Worm (Caenorhabditis elegans) whole organism, young adult: ENCODE data around the gene srr-8.

Source experiments
- B0336.3 ChIP-seq: fragments of 200-800 bp; sonication (Bioruptor generic); IDR thresholded peaks from 2 replicates; pipeline ENCODE4 v1.3.6; 2022; ENCODE audit warnings: missing genetic modification characterization, missing compliant biosample characterization
- F22D6.2 ChIP-seq: sonication (generic microtip); optimal IDR thresholded peaks from 2 replicates; lab custom pipeline; 2016; ENCODE audit warnings: mild to moderate bottlenecking, missing genetic modification characterization, missing compliant biosample characterization
- F23B12.7 ChIP-seq: sonication (generic microtip); optimal IDR thresholded peaks from 2 replicates; lab custom pipeline; 2017; ENCODE audit warnings: missing genetic modification characterization, mild to moderate bottlenecking, missing compliant biosample characterization, antibody characterized with exemption, moderate library complexity; ENCODE audit not compliant: insufficient read depth
- F37B4.10 ChIP-seq: fragments of 200-800 bp; sonication (Bioruptor generic); IDR thresholded peaks from 2 replicates; pipeline ENCODE4 v1.3.6; 2022; ENCODE audit warnings: missing genetic modification characterization, missing compliant biosample characterization
- F55B11.4 ChIP-seq: sonication (generic microtip); optimal IDR thresholded peaks from 2 replicates; lab custom pipeline; 2016; ENCODE audit warnings: missing compliant biosample characterization, missing genetic modification characterization, borderline replicate concordance; ENCODE audit not compliant: insufficient read depth
- F57A8.1 ChIP-seq: fragments of 200-800 bp; sonication (Bioruptor generic); optimal IDR thresholded peaks from 2 replicates; lab custom pipeline; 2018; ENCODE audit warnings: mild to moderate bottlenecking, missing genetic modification characterization, moderate library complexity, missing compliant biosample characterization
- F57C9.4 ChIP-seq: sonication (generic microtip); optimal IDR thresholded peaks from 2 replicates; lab custom pipeline; 2017; ENCODE audit warnings: mild to moderate bottlenecking, missing genetic modification characterization, missing compliant biosample characterization
- T26A5.8 ChIP-seq: sonication (generic microtip); optimal IDR thresholded peaks from 2 replicates; lab custom pipeline; 2016; ENCODE audit warnings: missing genetic modification characterization, missing compliant biosample characterization
- Y53G8AR.9 ChIP-seq: fragments of 200-800 bp; sonication (Bioruptor generic); conservative IDR thresholded peaks from 2 replicates; pipeline ENCODE4 v1.3.6; 2022; ENCODE audit warnings: missing genetic modification reagents, missing genetic modification characterization, missing compliant biosample characterization
- athp-1 ChIP-seq: sonication (generic microtip); optimal IDR thresholded peaks from 2 replicates; lab custom pipeline; 2017; ENCODE audit warnings: mild to moderate bottlenecking, missing genetic modification characterization, missing compliant biosample characterization
- attf-6 ChIP-seq: fragments of 200-800 bp; sonication (Bioruptor generic); IDR thresholded peaks from 2 replicates; pipeline ENCODE4 v1.3.6; 2022; ENCODE audit warnings: missing genetic modification reagents, missing genetic modification characterization, missing compliant biosample characterization
- bed-1 ChIP-seq: fragments of 200-800 bp; sonication (Bioruptor generic); IDR thresholded peaks from 2 replicates; pipeline ENCODE4 v1.3.6; 2022; ENCODE audit warnings: missing genetic modification reagents, missing genetic modification characterization, missing compliant biosample characterization
- ccch-3 ChIP-seq: fragments of 200-800 bp; sonication (Bioruptor generic); optimal IDR thresholded peaks from 2 replicates; lab custom pipeline; 2018; ENCODE audit warnings: mild to moderate bottlenecking, missing genetic modification characterization, missing compliant biosample characterization
- cebp-1 ChIP-seq, 2 experiments: fragments of 200-800 bp in 1 of 2; sonication (Bioruptor generic) in 1 of 2; sonication (generic microtip) in 1 of 2; IDR thresholded peaks in 1 of 2; optimal IDR thresholded peaks in 1 of 2; 2 replicates each; pipeline versions ENCODE4 v1.3.6 to Lab custom; 2017 to 2022; ENCODE audit warnings: missing compliant biosample characterization in 2 of 2, missing genetic modification characterization in 2 of 2, mild to moderate bottlenecking in 1 of 2, missing genetic modification reagents in 1 of 2, moderate library complexity in 1 of 2
- ceh-79 ChIP-seq: sonication (generic microtip); optimal IDR thresholded peaks from 2 replicates; lab custom pipeline; 2017; ENCODE audit warnings: mild to moderate bottlenecking, missing genetic modification characterization, missing compliant biosample characterization
- ceh-91 ChIP-seq: fragments of 200-800 bp; sonication (Bioruptor generic); IDR thresholded peaks from 2 replicates; pipeline ENCODE4 v1.3.6; 2022; ENCODE audit warnings: missing genetic modification reagents, missing genetic modification characterization, missing compliant biosample characterization
- dox-1 ChIP-seq: fragments of 200-800 bp; sonication (Bioruptor generic); IDR thresholded peaks from 2 replicates; pipeline ENCODE4 v1.3.6; 2022; ENCODE audit warnings: missing genetic modification reagents, missing genetic modification characterization, missing compliant biosample characterization
- egl-44 ChIP-seq: fragments of 200-800 bp; sonication (Bioruptor generic); IDR thresholded peaks from 2 replicates; pipeline ENCODE4 v1.3.6; 2022; ENCODE audit warnings: missing genetic modification reagents, missing genetic modification characterization, missing compliant biosample characterization
- egrh-3 ChIP-seq: fragments of 200-800 bp; sonication (Bioruptor generic); IDR thresholded peaks from 2 replicates; pipeline ENCODE4 v1.3.6; 2022; ENCODE audit warnings: missing genetic modification reagents, missing genetic modification characterization, missing compliant biosample characterization
- hlh-26 ChIP-seq: fragments of 200-800 bp; sonication (Bioruptor generic); conservative IDR thresholded peaks from 2 replicates; pipeline ENCODE4 v1.3.6; 2022; ENCODE audit warnings: missing genetic modification reagents, missing genetic modification characterization, missing compliant biosample characterization
- hmg-1.2 ChIP-seq: fragments of 200-800 bp; sonication (Bioruptor generic); IDR thresholded peaks from 2 replicates; pipeline ENCODE4 v1.3.6; 2022; ENCODE audit warnings: missing genetic modification reagents, missing genetic modification characterization, missing compliant biosample characterization
- lin-35 ChIP-seq, 3 experiments: fragments of 150-350 bp in 2 of 3; sonication (generic microtip) in 1 of 3; optimal IDR thresholded peaks; 2 replicates each; lab custom pipeline; 2014 to 2018; ENCODE audit warnings: missing biosample characterization in 3 of 3, missing genetic modification characterization in 3 of 3, missing genetic modification reagents in 3 of 3
- lin-40 ChIP-seq: sonication (generic microtip); optimal IDR thresholded peaks from 2 replicates; lab custom pipeline; 2016; ENCODE audit warnings: missing genetic modification characterization, mild to moderate bottlenecking, missing compliant biosample characterization, missing genotype, missing genetic modification reagents
- madf-10 ChIP-seq: sonication (generic microtip); optimal IDR thresholded peaks from 2 replicates; lab custom pipeline; 2016; ENCODE audit warnings: mild to moderate bottlenecking, missing genetic modification characterization, missing compliant biosample characterization
- madf-6 ChIP-seq: fragments of 200-800 bp; sonication (Bioruptor generic); IDR thresholded peaks from 2 replicates; pipeline ENCODE4 v1.3.6; 2022; ENCODE audit warnings: missing genetic modification reagents, missing genetic modification characterization, missing compliant biosample characterization
- mcd-1 ChIP-seq: fragments of 200-800 bp; sonication (Bioruptor generic); IDR thresholded peaks from 2 replicates; pipeline ENCODE4 v1.3.6; 2022; ENCODE audit warnings: missing genetic modification reagents, missing genetic modification characterization, missing compliant biosample characterization
- mxl-1 ChIP-seq: sonication (generic microtip); optimal IDR thresholded peaks from 2 replicates; lab custom pipeline; 2016; ENCODE audit warnings: missing genetic modification characterization, missing compliant biosample characterization
- nhr-90 ChIP-seq: sonication (generic microtip); optimal IDR thresholded peaks from 2 replicates; lab custom pipeline; 2016; ENCODE audit warnings: missing genotype, mild to moderate bottlenecking, missing genetic modification characterization, missing compliant biosample characterization
- rcor-1 ChIP-seq: fragments of 200-800 bp; sonication (Bioruptor generic); IDR thresholded peaks from 2 replicates; pipeline ENCODE4 v1.3.6; 2022; ENCODE audit warnings: missing genetic modification reagents, missing genetic modification characterization, missing compliant biosample characterization
- sea-2 ChIP-seq: fragments of 200-800 bp; sonication (Bioruptor generic); IDR thresholded peaks from 2 replicates; pipeline ENCODE4 v1.3.6; 2022; ENCODE audit warnings: missing genetic modification characterization, missing compliant biosample characterization
- snpc-4 ChIP-seq, 5 experiments: fragments of 150-350 bp in 1 of 5; sonication (generic microtip) in 4 of 5; optimal IDR thresholded peaks; 2 replicates each; lab custom pipeline; 2014 to 2018; ENCODE audit warnings: missing genetic modification characterization in 5 of 5, missing biosample characterization in 3 of 5, antibody characterized with exemption in 2 of 5, mild to moderate bottlenecking in 2 of 5, missing compliant biosample characterization in 2 of 5, missing genotype in 2 of 5, moderate library complexity in 2 of 5, missing genetic modification reagents in 1 of 5
- somi-1 ChIP-seq: fragments of 200-800 bp; sonication (Bioruptor generic); optimal IDR thresholded peaks from 2 replicates; lab custom pipeline; 2018; ENCODE audit warnings: mild to moderate bottlenecking, missing genetic modification characterization, missing compliant biosample characterization
- zfh-2 ChIP-seq: fragments of 200-800 bp; sonication (Bioruptor generic); conservative IDR thresholded peaks from 2 replicates; pipeline ENCODE4 v1.3.6; 2022; ENCODE audit warnings: missing genetic modification reagents, missing genetic modification characterization, missing compliant biosample characterization
- ztf-26 ChIP-seq: sonication (generic microtip); optimal IDR thresholded peaks from 2 replicates; lab custom pipeline; 2017; ENCODE audit warnings: missing genetic modification characterization, missing compliant biosample characterization

The srr-8 gene

ce11 chrV:5001386-5001785 is at the start of gene srr-8:
Gene srr-8, plus strand, starts transcription at chrV:5001686.
- no peak for TF ChIP-seq madf-10 (tag; lab: Kevin White, UChicago)
- TF ChIP-seq dox-1, result no peak
- TF ChIP-seq sea-2 (GFP tag; lab: Robert Waterston, UW), result no peak
- TF ChIP-seq F22D6.2 (tag; lab: Kevin White, UChicago), result no peak
- no peak for TF ChIP-seq ceh-91
- TF ChIP-seq B0336.3 (GFP tag; lab: Robert Waterston, UW), result no peak
- no peak for TF ChIP-seq lin-40
- no peak for TF ChIP-seq nhr-90 (tag; lab: Kevin White, UChicago)
- no peak for TF ChIP-seq attf-6 (GFP tag; lab: Robert Waterston, UW)
- TF ChIP-seq rcor-1 (GFP tag; lab: Robert Waterston, UW), result no peak
- TF ChIP-seq F23B12.7 (tag; lab: Kevin White, UChicago), result no peak
- TF ChIP-seq T26A5.8 (tag; lab: Kevin White, UChicago), result no peak
- no peak for TF ChIP-seq ccch-3 (GFP tag; lab: Kevin White, UChicago)
- no peak for TF ChIP-seq snpc-4 (GFP tag; optimal IDR thresholded peaks at IDR 0.05; lab: Kevin White, UChicago)
- TF ChIP-seq snpc-4 (tag; optimal IDR thresholded peaks at IDR 0.05; lab: Kevin White, UChicago), result no peak
- TF ChIP-seq mxl-1, result no peak
- no peak for TF ChIP-seq ztf-26
- no peak for TF ChIP-seq athp-1 (tag; lab: Kevin White, UChicago)

ce11 chrV:4956529-4956928 is 45.0 kb upstream of the srr-8 start, which contains the start of gene str-208:
Gene str-208, plus strand, starts transcription at chrV:4956829.
- TF ChIP-seq F37B4.10 (GFP tag; lab: Robert Waterston, UW) (no peak), F23B12.7 (tag; lab: Kevin White, UChicago) (no peak)

DNA sequence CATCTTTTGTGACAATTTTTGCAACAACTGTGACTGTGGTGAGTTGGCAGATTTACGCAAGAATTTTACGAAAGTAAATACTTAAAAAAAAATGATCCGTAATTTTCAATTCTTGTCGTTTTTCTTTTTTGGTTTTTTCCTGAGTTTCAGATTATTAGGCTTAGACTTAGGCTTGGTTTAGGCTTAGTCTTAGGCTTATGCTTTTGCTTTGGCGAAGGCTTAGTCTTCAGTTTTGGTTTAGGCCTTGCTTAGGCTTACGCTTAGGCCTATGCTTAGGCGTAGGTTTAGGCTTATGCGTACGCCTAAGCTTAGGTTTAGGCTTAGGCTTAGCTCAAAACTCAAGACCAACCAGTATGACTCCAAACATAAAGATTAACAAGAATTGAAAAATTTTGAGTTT is 43.9 kb upstream of the srr-8 start:
- TF ChIP-seq F57C9.4 (tag; lab: Kevin White, UChicago) (no peak), madf-6 (GFP tag; lab: Robert Waterston, UW) (no peak), F55B11.4 (tag; lab: Kevin White, UChicago) (no peak), F57A8.1 (GFP tag; lab: Kevin White, UChicago) (no peak), rcor-1 (GFP tag; lab: Robert Waterston, UW) (no peak), mcd-1 (no peak), lin-35 (GFP tag; optimal IDR thresholded peaks at IDR 0.05; lab: Kevin White, UChicago) (no peak), ceh-79 (tag; lab: Kevin White, UChicago) (no peak), hlh-26 (no peak), somi-1 (GFP tag; lab: Kevin White, UChicago) (no peak), bed-1 (GFP tag; lab: Robert Waterston, UW) (no peak)

DNA sequence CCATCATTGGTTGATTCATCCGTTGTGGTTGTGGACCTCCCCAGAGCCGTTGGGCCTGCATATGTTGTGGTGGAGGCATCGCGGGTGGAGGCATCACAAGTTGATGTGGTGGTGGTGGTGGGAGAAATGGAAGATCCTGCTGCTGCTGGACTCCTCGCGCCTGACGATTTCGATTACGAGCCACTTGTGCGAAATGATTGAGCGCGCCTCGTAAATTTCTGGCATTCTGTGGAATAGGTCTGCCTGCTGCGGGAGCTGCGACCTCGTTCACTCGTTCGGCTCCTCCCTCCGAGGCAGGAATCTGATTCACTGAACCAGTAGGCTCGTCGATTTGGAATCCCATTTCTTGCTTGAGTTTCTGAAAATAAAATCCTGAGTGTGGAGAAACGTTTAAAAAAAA is 40.8 kb upstream of the srr-8 start:
- TF ChIP-seq dox-1 (0 out of 2 replicates have a peak, but pooled peaks have one; percentile 16), zfh-2 (GFP tag; lab: Robert Waterston, UW) (peak; percentile 65), Y53G8AR.9 (GFP tag; lab: Robert Waterston, UW) (peak; percentile 25; the same call in 1 of the 2 replicates), egrh-3 (peak; percentile 5; the same call in 1 of the 2 replicates), egl-44 (GFP tag; lab: Robert Waterston, UW) (no peak)

ce11 chrV:4962968-4963367 is 38.5 kb upstream of the srr-8 start, which contains the start of gene tam-1:
Gene tam-1, minus strand, starts transcription at chrV:4963102.
- TF ChIP-seq cebp-1 (GFP tag; IDR thresholded peaks at IDR 0.05; lab: Robert Waterston, UW) (no peak), cebp-1 (tag; optimal IDR thresholded peaks at IDR 0.05; lab: Kevin White, UChicago) (peak; percentile 39), hmg-1.2 (GFP tag; lab: Robert Waterston, UW) (peak; percentile 20; the same call in 1 of the 2 replicates), F37B4.10 (GFP tag; lab: Robert Waterston, UW) (no peak)
